ENCODE assay signal across 4 fruit fly cellular contexts in the genomic region with DNA sequence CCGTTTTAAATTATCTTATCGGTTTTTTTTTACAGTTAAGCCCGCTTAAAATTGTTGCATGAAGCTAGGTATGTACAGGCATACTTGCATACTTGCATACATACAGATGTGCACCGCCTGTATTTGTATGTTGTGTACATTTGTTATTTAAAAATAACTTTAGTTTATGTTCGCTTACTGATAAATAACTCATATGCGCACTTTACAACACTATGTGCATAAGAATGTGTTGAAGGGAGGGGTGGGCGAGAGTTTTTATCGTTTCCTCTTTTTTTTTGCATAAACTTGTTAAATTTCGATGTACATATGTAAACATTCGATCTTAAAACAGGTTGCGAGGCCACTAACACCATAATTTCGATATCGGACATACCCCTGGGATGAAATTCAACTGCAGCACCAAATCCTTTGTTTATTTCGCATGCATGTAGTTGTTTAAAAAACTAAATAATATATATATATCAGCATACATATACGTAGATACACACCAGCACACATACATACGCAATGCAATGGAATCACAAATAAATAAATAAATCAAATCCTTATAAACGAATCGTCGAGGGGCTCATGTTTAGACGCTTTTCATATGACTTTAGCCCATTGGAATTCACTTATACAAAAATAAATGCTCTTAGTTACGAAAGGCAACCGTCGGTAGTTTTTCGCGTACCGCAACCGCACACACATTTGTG.
TF ChIP-seq lines count a peak whose summit lies in the region.

No protein-coding gene starts in this region.

- TF ChIP-seq CTCF in whole organism, embryonic (GFP tag; optimal IDR thresholded peaks at IDR 0.05; lab: Kevin White, UChicago): no peak

TF ChIP-seq in whole organism, 6 proteins besides CTCF, POLR2A, EP300 and RAD21:
- TF ChIP-seq usp (GFP tag; optimal IDR thresholded peaks at IDR 0.05; lab: Kevin White, UChicago): no peak
- no peak for TF ChIP-seq CG8478 (optimal IDR thresholded peaks at IDR 0.05; lab: Kevin White, UChicago)
- no peak for TF ChIP-seq psq (optimal IDR thresholded peaks at IDR 0.05; lab: Kevin White, UChicago)
- TF ChIP-seq pan (optimal IDR thresholded peaks at IDR 0.05; lab: Kevin White, UChicago): peak; percentile 32
- no peak for TF ChIP-seq Dll (optimal IDR thresholded peaks at IDR 0.05; lab: Kevin White, UChicago)

TF ChIP-seq in whole organism, adult, 20 proteins besides CTCF, POLR2A, EP300 and RAD21:
- TF ChIP-seq CG12768 (GFP tag; optimal IDR thresholded peaks at IDR 0.05; lab: Kevin White, UChicago) (no peak), pad (GFP tag; optimal IDR thresholded peaks at IDR 0.05; lab: Kevin White, UChicago) (no peak), tj (GFP tag; optimal IDR thresholded peaks at IDR 0.05; lab: Kevin White, UChicago) (peak; percentile 27)

TF ChIP-seq in whole organism, embryonic, 481 proteins besides CTCF, POLR2A, EP300 and RAD21 (continues in another document):
- TF ChIP-seq PHDP (tag; optimal IDR thresholded peaks at IDR 0.05; lab: Kevin White, UChicago): no peak
- no peak for TF ChIP-seq klu (GFP tag; IDR thresholded peaks at IDR 0.05; lab: Robert Waterston, UW)
- TF ChIP-seq cg (GFP tag; optimal IDR thresholded peaks at IDR 0.05; lab: Kevin White, UChicago): peak; percentile 68
- TF ChIP-seq Dref (GFP tag; IDR thresholded peaks at IDR 0.05; lab: Robert Waterston, UW): no peak
- TF ChIP-seq nerfin-1 (tag; optimal IDR thresholded peaks at IDR 0.05; lab: Kevin White, UChicago): peak; percentile 59
- TF ChIP-seq Med (GFP tag; lab: Kevin White, UChicago): peak; percentile 35
- no peak for TF ChIP-seq Spps (tag; optimal IDR thresholded peaks at IDR 0.05; lab: Kevin White, UChicago)
- TF ChIP-seq CG3847 (GFP tag; IDR thresholded peaks at IDR 0.05; lab: Robert Waterston, UW): no peak
- TF ChIP-seq Side (GFP tag; optimal IDR thresholded peaks at IDR 0.05; lab: Kevin White, UChicago): no peak
- TF ChIP-seq CG34224 (GFP tag; IDR thresholded peaks at IDR 0.05; lab: Robert Waterston, UW; ENCODE audit: partially characterized antibody): no peak
- no peak for TF ChIP-seq CG11085 (GFP tag; IDR thresholded peaks at IDR 0.05; lab: Robert Waterston, UW)
- no peak for TF ChIP-seq CG1792 (GFP tag; optimal IDR thresholded peaks at IDR 0.05; lab: Kevin White, UChicago)
- TF ChIP-seq CG10267 (tag; optimal IDR thresholded peaks at IDR 0.05; lab: Kevin White, UChicago): peak; percentile 66
- TF ChIP-seq mld (GFP tag; IDR thresholded peaks at IDR 0.05; lab: Robert Waterston, UW; ENCODE audit: partially characterized antibody): no peak
- 0 out of 4 replicates have a peak, but pooled peaks have one; percentile 58 for TF ChIP-seq chinmo (GFP tag; IDR thresholded peaks at IDR 0.05; lab: Robert Waterston, UW; ENCODE audit: partially characterized antibody)
- TF ChIP-seq onecut (GFP tag; IDR thresholded peaks at IDR 0.05; lab: Robert Waterston, UW): no peak
- no peak for TF ChIP-seq CG5953 (GFP tag; IDR thresholded peaks at IDR 0.05; lab: Robert Waterston, UW)
- peak; percentile 60 for TF ChIP-seq sd (tag; optimal IDR thresholded peaks at IDR 0.05; lab: Kevin White, UChicago)
- no peak for TF ChIP-seq pan (optimal IDR thresholded peaks at IDR 0.05; lab: Kevin White, UChicago)
- no peak for TF ChIP-seq pan (GFP tag; optimal IDR thresholded peaks at IDR 0.05 in 1 of 2, IDR thresholded peaks at IDR 0.05 in 1 of 2)
- no peak for TF ChIP-seq mam (GFP tag; optimal IDR thresholded peaks at IDR 0.05; lab: Kevin White, UChicago)
- TF ChIP-seq zen (tag; optimal IDR thresholded peaks at IDR 0.05; lab: Kevin White, UChicago): no peak
- no peak for TF ChIP-seq CG14441 (GFP tag; IDR thresholded peaks at IDR 0.05; lab: Robert Waterston, UW)
- TF ChIP-seq nerfin-2 (GFP tag; IDR thresholded peaks at IDR 0.05; lab: Robert Waterston, UW; ENCODE audit: partially characterized antibody): no peak
- no peak for TF ChIP-seq CG15479 (GFP tag; optimal IDR thresholded peaks at IDR 0.05; lab: Kevin White, UChicago)
- TF ChIP-seq fd102C (GFP tag; optimal IDR thresholded peaks at IDR 0.05; lab: Kevin White, UChicago): no peak
- TF ChIP-seq sens (GFP tag; lab: Kevin White, UChicago): peak; percentile 39
- TF ChIP-seq CG4328 (GFP tag; optimal IDR thresholded peaks at IDR 0.05; lab: Kevin White, UChicago): no peak
- TF ChIP-seq phol (tag; optimal IDR thresholded peaks at IDR 0.05; lab: Kevin White, UChicago): no peak
- no peak for TF ChIP-seq Abd-B (GFP tag; optimal IDR thresholded peaks at IDR 0.05; lab: Kevin White, UChicago)
- TF ChIP-seq sc (optimal IDR thresholded peaks at IDR 0.05; lab: Kevin White, UChicago): no peak
- TF ChIP-seq sc (GFP tag; optimal IDR thresholded peaks at IDR 0.05; lab: Kevin White, UChicago): no peak
- no peak; the same call in 1 of the 2 replicates for TF ChIP-seq crol (GFP tag; IDR thresholded peaks at IDR 0.05; lab: Robert Waterston, UW)
- TF ChIP-seq CG32772 (GFP tag; IDR thresholded peaks at IDR 0.05; lab: Robert Waterston, UW): no peak
- no peak for TF ChIP-seq CG7556 (GFP tag; optimal IDR thresholded peaks at IDR 0.05; lab: Kevin White, UChicago)
- no peak for TF ChIP-seq CG15696 (tag; optimal IDR thresholded peaks at IDR 0.05; lab: Kevin White, UChicago)
- no peak for TF ChIP-seq Camta (GFP tag; optimal IDR thresholded peaks at IDR 0.05; lab: Kevin White, UChicago)
- TF ChIP-seq CG8359 (GFP tag; optimal IDR thresholded peaks at IDR 0.05; lab: Kevin White, UChicago; ENCODE audit: borderline replicate concordance): no peak
- TF ChIP-seq CG8924 (tag; optimal IDR thresholded peaks at IDR 0.05; lab: Kevin White, UChicago): peak; percentile 53

TF ChIP-seq in whole organism, pupa, 21 proteins besides CTCF, POLR2A, EP300 and RAD21:
- peak; percentile 11 for TF ChIP-seq EcR (GFP tag; optimal IDR thresholded peaks at IDR 0.05; lab: Kevin White, UChicago)
- TF ChIP-seq CG9948 (tag; optimal IDR thresholded peaks at IDR 0.05; lab: Kevin White, UChicago): no peak
TF ChIP-seq in whole organism, pupa: peak in this region for 1.
